Fruit fly (Drosophila melanogaster) whole organism, prepupa: Measurements from ENCODE around the gene Cyp313a2.

Source experiments
- Blimp-1 ChIP-seq: fragments of 200-800 bp; sonication (Bioruptor generic); optimal IDR thresholded peaks from 3 replicates; lab custom pipeline; 2017; ENCODE audit warnings: missing biosample characterization, missing genetic modification characterization, mild to moderate bottlenecking, moderate library complexity, missing genetic modification reagents
- CG10631 ChIP-seq: fragments of 200-800 bp; sonication (Bioruptor generic); optimal IDR thresholded peaks from 2 replicates; lab custom pipeline; 2016; ENCODE audit warnings: missing biosample characterization, missing genetic modification characterization
- CG10669 ChIP-seq: fragments of 200-800 bp; sonication (Bioruptor generic); optimal IDR thresholded peaks from 3 replicates; lab custom pipeline; 2018; ENCODE audit warnings: missing biosample characterization, mild to moderate bottlenecking, missing genetic modification characterization, moderate library complexity
- CG11294 ChIP-seq: fragments of 200-800 bp; sonication (Bioruptor generic); IDR thresholded peaks from 2 replicates; pipeline ENCODE4 v1.3.6; 2022; ENCODE audit warnings: missing biosample characterization, missing genetic modification characterization
- CG11762 ChIP-seq: fragments of 200-800 bp; sonication (Bioruptor generic); optimal IDR thresholded peaks from 3 replicates; lab custom pipeline; 2016; ENCODE audit warnings: missing biosample characterization, missing genetic modification characterization; ENCODE audit not compliant: insufficient read depth
- CG11902 ChIP-seq: fragments of 200-800 bp; sonication (Bioruptor generic); optimal IDR thresholded peaks from 3 replicates; lab custom pipeline; 2016; ENCODE audit warnings: missing biosample characterization, missing genetic modification characterization
- CG1621 ChIP-seq: fragments of 200-800 bp; sonication (Bioruptor generic); optimal IDR thresholded peaks from 3 replicates; lab custom pipeline; 2018; ENCODE audit warnings: missing biosample characterization, mild to moderate bottlenecking, missing genetic modification characterization
- CG16779 ChIP-seq: fragments of 200-800 bp; sonication (Bioruptor generic); optimal IDR thresholded peaks from 3 replicates; lab custom pipeline; 2017; ENCODE audit warnings: missing biosample characterization, mild to moderate bottlenecking, missing genetic modification characterization
- CG3032 ChIP-seq: fragments of 200-800 bp; optimal IDR thresholded peaks from 2 replicates; lab custom pipeline; 2019; ENCODE audit warnings: missing biosample characterization, mild to moderate bottlenecking, missing genetic modification characterization, moderate library complexity
- CG31627 ChIP-seq: fragments of 200-800 bp; sonication (Bioruptor generic); optimal IDR thresholded peaks from 3 replicates; lab custom pipeline; 2016; ENCODE audit warnings: missing biosample characterization, missing genetic modification characterization
- CG32006 ChIP-seq: fragments of 200-800 bp; sonication (Bioruptor generic); optimal IDR thresholded peaks from 3 replicates; lab custom pipeline; 2017; ENCODE audit warnings: missing biosample characterization, mild to moderate bottlenecking, missing genetic modification characterization
- CG34406 ChIP-seq: fragments of 200-800 bp; sonication (Bioruptor generic); optimal IDR thresholded peaks from 3 replicates; lab custom pipeline; 2016; ENCODE audit warnings: missing biosample characterization, missing genetic modification characterization
- CG3919 ChIP-seq: fragments of 200-800 bp; sonication (Bioruptor generic); optimal IDR thresholded peaks from 3 replicates; lab custom pipeline; 2016; ENCODE audit warnings: missing biosample characterization, missing genetic modification characterization
- CG4318 ChIP-seq: fragments of 200-800 bp; sonication (Bioruptor generic); optimal IDR thresholded peaks from 3 replicates; lab custom pipeline; 2017; ENCODE audit warnings: missing biosample characterization, mild to moderate bottlenecking, missing genetic modification characterization
- CG6163 ChIP-seq: fragments of 200-800 bp; sonication (Bioruptor generic); IDR thresholded peaks from 3 replicates; pipeline ENCODE4 v1.3.6; 2022; ENCODE audit warnings: missing biosample characterization, missing genetic modification characterization
- CG6792 ChIP-seq: fragments of 200-800 bp; sonication (Bioruptor generic); optimal IDR thresholded peaks from 3 replicates; lab custom pipeline; 2016; ENCODE audit warnings: missing biosample characterization, missing genetic modification characterization
- CG6808 ChIP-seq: fragments of 200-800 bp; sonication (Bioruptor generic); optimal IDR thresholded peaks from 3 replicates; lab custom pipeline; 2017; ENCODE audit warnings: missing biosample characterization, missing genetic modification characterization, mild to moderate bottlenecking, moderate library complexity, missing genetic modification reagents
- CG6854 ChIP-seq: fragments of 200-800 bp; sonication (Bioruptor generic); optimal IDR thresholded peaks from 2 replicates; lab custom pipeline; 2017; ENCODE audit warnings: missing biosample characterization, mild to moderate bottlenecking, missing genetic modification characterization
- CG7368 ChIP-seq: fragments of 200-800 bp; sonication (Bioruptor generic); optimal IDR thresholded peaks from 3 replicates; lab custom pipeline; 2016; ENCODE audit warnings: missing biosample characterization, missing genetic modification characterization
- CG8119 ChIP-seq: fragments of 200-800 bp; sonication (Bioruptor generic); IDR thresholded peaks from 3 replicates; pipeline ENCODE4 v1.3.6; 2022; ENCODE audit warnings: missing biosample characterization, missing genetic modification characterization
- CG8319 ChIP-seq: fragments of 200-800 bp; sonication (Bioruptor generic); optimal IDR thresholded peaks from 3 replicates; lab custom pipeline; 2016; ENCODE audit warnings: missing biosample characterization, missing genetic modification characterization
- CG8632 ChIP-seq: fragments of 200-800 bp; sonication (Bioruptor generic); optimal IDR thresholded peaks from 3 replicates; lab custom pipeline; 2016; ENCODE audit warnings: missing biosample characterization, missing genetic modification characterization
- CG9139 ChIP-seq: fragments of 200-800 bp; sonication (Bioruptor generic); optimal IDR thresholded peaks from 3 replicates; lab custom pipeline; 2017; ENCODE audit warnings: missing biosample characterization, mild to moderate bottlenecking, missing genetic modification characterization
- Eip75B ChIP-seq: fragments of 200-800 bp; sonication (Bioruptor generic); optimal IDR thresholded peaks from 3 replicates; lab custom pipeline; 2016; ENCODE audit warnings: missing biosample characterization, missing genetic modification characterization
- Eip78C ChIP-seq: fragments of 200-800 bp; sonication (Bioruptor generic); peaks from one replicate; lab custom pipeline; 2016; ENCODE audit warnings: missing biosample characterization, missing genetic modification characterization
- Ets21C ChIP-seq: fragments of 200-800 bp; sonication (Bioruptor generic); optimal IDR thresholded peaks from 3 replicates; lab custom pipeline; 2016; ENCODE audit warnings: missing biosample characterization, missing genetic modification characterization
- Ets96B ChIP-seq: fragments of 200-800 bp; optimal IDR thresholded peaks from 2 replicates; lab custom pipeline; 2019; ENCODE audit warnings: missing biosample characterization, mild to moderate bottlenecking, missing genetic modification characterization, moderate library complexity
- Gug ChIP-seq: fragments of 200-800 bp; sonication (Bioruptor generic); IDR thresholded peaks from 2 replicates; pipeline ENCODE4 v1.3.6; 2022; ENCODE audit warnings: missing biosample characterization, missing genetic modification characterization
- Hr38 ChIP-seq: sonication (Bioruptor generic); optimal IDR thresholded peaks from 2 replicates; lab custom pipeline; 2016; ENCODE audit warnings: missing biosample characterization, missing genetic modification characterization
- Hr4 ChIP-seq: fragments of 200-800 bp; sonication (Bioruptor generic); optimal IDR thresholded peaks from 3 replicates; lab custom pipeline; 2016; ENCODE audit warnings: missing biosample characterization, missing genetic modification characterization
- Lpt ChIP-seq: fragments of 200-800 bp; sonication (Bioruptor generic); optimal IDR thresholded peaks from 3 replicates; lab custom pipeline; 2016; ENCODE audit warnings: missing biosample characterization, missing genetic modification characterization
- Met ChIP-seq: fragments of 200-800 bp; sonication (Bioruptor generic); optimal IDR thresholded peaks from 3 replicates; lab custom pipeline; 2016; ENCODE audit warnings: missing biosample characterization, missing genetic modification characterization
- OdsH ChIP-seq: fragments of 200-800 bp; sonication (Bioruptor generic); optimal IDR thresholded peaks from 3 replicates; lab custom pipeline; 2016; ENCODE audit warnings: missing biosample characterization, missing genetic modification characterization
- Sox102F ChIP-seq: fragments of 200-800 bp; sonication (Bioruptor generic); optimal IDR thresholded peaks from 2 replicates; lab custom pipeline; 2016; ENCODE audit warnings: missing biosample characterization, mild to moderate bottlenecking, missing genetic modification characterization
- Sox14 ChIP-seq: fragments of 200-800 bp; sonication (Bioruptor generic); optimal IDR thresholded peaks from 3 replicates; lab custom pipeline; 2016; ENCODE audit warnings: missing biosample characterization, missing genetic modification characterization
- achi ChIP-seq: fragments of 200-800 bp; sonication (Bioruptor generic); optimal IDR thresholded peaks from 3 replicates; lab custom pipeline; 2016; ENCODE audit warnings: missing biosample characterization, missing genetic modification characterization
- acj6 ChIP-seq: fragments of 200-800 bp; sonication (Bioruptor generic); optimal IDR thresholded peaks from 3 replicates; lab custom pipeline; 2016; ENCODE audit warnings: missing biosample characterization, missing genetic modification characterization
- cyc ChIP-seq: fragments of 200-800 bp; sonication (Bioruptor generic); optimal IDR thresholded peaks from 3 replicates; lab custom pipeline; 2016; ENCODE audit warnings: missing biosample characterization, missing genetic modification characterization
- dac ChIP-seq: fragments of 200-800 bp; sonication (Bioruptor generic); optimal IDR thresholded peaks from 2 replicates; lab custom pipeline; 2017; ENCODE audit warnings: missing biosample characterization, mild to moderate bottlenecking, missing genetic modification characterization
- dsx ChIP-seq: fragments of 200-800 bp; optimal IDR thresholded peaks from 3 replicates; lab custom pipeline; 2019; ENCODE audit warnings: missing biosample characterization, mild to moderate bottlenecking, missing genetic modification characterization, moderate library complexity; ENCODE audit not compliant: poor library complexity, severe bottlenecking
- eg ChIP-seq: fragments of 200-800 bp; sonication (Bioruptor generic); IDR thresholded peaks from 3 replicates; pipeline ENCODE4 v1.3.6; 2022; ENCODE audit warnings: missing biosample characterization, missing genetic modification characterization
- esn ChIP-seq: fragments of 200-800 bp; sonication (Bioruptor generic); optimal IDR thresholded peaks from 2 replicates; lab custom pipeline; 2016; ENCODE audit warnings: missing biosample characterization, mild to moderate bottlenecking, missing genetic modification characterization, moderate library complexity
- fd59A ChIP-seq: fragments of 200-800 bp; sonication (Bioruptor generic); optimal IDR thresholded peaks from 2 replicates; lab custom pipeline; 2017; ENCODE audit warnings: missing biosample characterization, mild to moderate bottlenecking, missing genetic modification characterization, missing genetic modification reagents
- fd85E ChIP-seq: fragments of 200-800 bp; sonication (Bioruptor generic); optimal IDR thresholded peaks from 3 replicates; lab custom pipeline; 2016; ENCODE audit warnings: missing biosample characterization, missing genetic modification characterization
- fkh ChIP-seq: fragments of 200-800 bp; sonication (Bioruptor generic); optimal IDR thresholded peaks from 3 replicates; lab custom pipeline; 2017; ENCODE audit warnings: missing biosample characterization, mild to moderate bottlenecking, missing genetic modification characterization, moderate library complexity
- lz ChIP-seq: fragments of 200-800 bp; sonication (Bioruptor generic); optimal IDR thresholded peaks from 3 replicates; lab custom pipeline; 2016; ENCODE audit warnings: missing biosample characterization, missing genetic modification characterization
- net ChIP-seq: fragments of 200-800 bp; sonication (Bioruptor generic); optimal IDR thresholded peaks from 3 replicates; lab custom pipeline; 2016; ENCODE audit warnings: missing biosample characterization, missing genetic modification characterization
- pdm3 ChIP-seq: fragments of 200-800 bp; sonication (Bioruptor generic); optimal IDR thresholded peaks from 3 replicates; lab custom pipeline; 2016; ENCODE audit warnings: missing biosample characterization, missing genetic modification characterization
- salr ChIP-seq, 2 experiments: fragments of 200-800 bp; sonication (Bioruptor generic); optimal IDR thresholded peaks; 3 replicates each; lab custom pipeline; 2016 to 2018; ENCODE audit warnings: missing biosample characterization in 2 of 2, missing genetic modification characterization in 2 of 2, mild to moderate bottlenecking in 1 of 2
- spab ChIP-seq: fragments of 200-800 bp; sonication (Bioruptor generic); optimal IDR thresholded peaks from 2 replicates; lab custom pipeline; 2017; ENCODE audit warnings: missing biosample characterization, mild to moderate bottlenecking, missing genetic modification characterization, missing genetic modification reagents
- svp ChIP-seq: fragments of 200-800 bp; sonication (Bioruptor generic); peaks from one replicate; lab custom pipeline; 2016; ENCODE audit warnings: missing biosample characterization, missing genetic modification characterization
- topi ChIP-seq: fragments of 200-800 bp; sonication (Bioruptor generic); optimal IDR thresholded peaks from 3 replicates; lab custom pipeline; 2016; ENCODE audit warnings: missing biosample characterization, missing genetic modification characterization
- vri ChIP-seq: fragments of 200-800 bp; sonication (Bioruptor generic); optimal IDR thresholded peaks from 3 replicates; lab custom pipeline; 2016; ENCODE audit warnings: missing biosample characterization, mild to moderate bottlenecking, missing genetic modification characterization

The Cyp313a2 gene

dm6 chr3R:12196100-12196499 lies 40.6 kb downstream of the Cyp313a2 start:
- TF ChIP-seq CG4318 (no peak), CG6808 (GFP tag; lab: Kevin White, UChicago) (peak; percentile 16), Eip78C (GFP tag; lab: Kevin White, UChicago) (no peak), pdm3 (peak; percentile 41), acj6 (GFP tag; lab: Kevin White, UChicago) (peak; percentile 10), CG16779 (tag; lab: Kevin White, UChicago) (no peak), fd59A (GFP tag; lab: Kevin White, UChicago) (peak; percentile 19), CG3032 (tag; lab: Kevin White, UChicago) (no peak), dac (GFP tag; lab: Kevin White, UChicago) (no peak), CG10631 (GFP tag; lab: Kevin White, UChicago) (peak; percentile 47), esn (GFP tag; lab: Kevin White, UChicago) (no peak), CG8632 (GFP tag; lab: Kevin White, UChicago) (peak; percentile 1), spab (peak; percentile 12), CG6792 (GFP tag; lab: Kevin White, UChicago) (no peak), svp (no peak), Met (GFP tag; lab: Kevin White, UChicago) (peak; percentile 23), CG31627 (no peak), CG8319 (GFP tag; lab: Kevin White, UChicago) (no peak), fd85E (GFP tag; lab: Kevin White, UChicago) (no peak), CG11294 (GFP tag; lab: Robert Waterston, UW) (no peak), Sox14 (GFP tag; lab: Kevin White, UChicago) (no peak), achi (GFP tag; lab: Kevin White, UChicago) (peak; percentile 20), lz (GFP tag; lab: Kevin White, UChicago) (no peak), vri (GFP tag; lab: Kevin White, UChicago) (no peak), CG32006 (GFP tag; lab: Kevin White, UChicago) (peak; percentile 47), CG8119 (GFP tag; lab: Robert Waterston, UW) (no peak), CG3919 (GFP tag; lab: Kevin White, UChicago) (no peak), dsx (GFP tag; lab: Kevin White, UChicago) (no peak), Ets21C (no peak), Lpt (no peak), topi (GFP tag; lab: Kevin White, UChicago) (no peak), CG6854 (no peak), CG11902 (GFP tag; lab: Kevin White, UChicago) (no peak), cyc (GFP tag; lab: Kevin White, UChicago) (no peak), CG10669 (GFP tag; lab: Kevin White, UChicago) (peak; percentile 38), CG1621 (tag; lab: Kevin White, UChicago) (no peak), fkh (no peak), CG6163 (peak; percentile 46; the same call in 1 of the 3 replicates), OdsH (GFP tag; lab: Kevin White, UChicago) (peak; percentile 27), net (GFP tag; lab: Kevin White, UChicago) (no peak), CG9139 (GFP tag; lab: Kevin White, UChicago) (no peak), Gug (GFP tag; lab: Robert Waterston, UW) (no peak), salr (GFP tag; optimal IDR thresholded peaks at IDR 0.05; lab: Kevin White, UChicago) (no peak), CG7368 (GFP tag; lab: Kevin White, UChicago) (no peak), Eip75B (GFP tag; lab: Kevin White, UChicago) (peak; percentile 38), Blimp-1 (GFP tag; lab: Kevin White, UChicago) (no peak), Hr38 (no peak), eg (peak; percentile 63; the same call in 2 of the 3 replicates), CG34406 (no peak), Hr4 (GFP tag; lab: Kevin White, UChicago) (peak; percentile 17), Sox102F (GFP tag; lab: Kevin White, UChicago) (no peak), CG11762 (GFP tag; lab: Kevin White, UChicago) (no peak), Ets96B (tag; lab: Kevin White, UChicago) (peak; percentile 43)
